Fruit fly (Drosophila melanogaster): Measurements from ENCODE around the gene Surf6.

Gene Surf6

DNA sequence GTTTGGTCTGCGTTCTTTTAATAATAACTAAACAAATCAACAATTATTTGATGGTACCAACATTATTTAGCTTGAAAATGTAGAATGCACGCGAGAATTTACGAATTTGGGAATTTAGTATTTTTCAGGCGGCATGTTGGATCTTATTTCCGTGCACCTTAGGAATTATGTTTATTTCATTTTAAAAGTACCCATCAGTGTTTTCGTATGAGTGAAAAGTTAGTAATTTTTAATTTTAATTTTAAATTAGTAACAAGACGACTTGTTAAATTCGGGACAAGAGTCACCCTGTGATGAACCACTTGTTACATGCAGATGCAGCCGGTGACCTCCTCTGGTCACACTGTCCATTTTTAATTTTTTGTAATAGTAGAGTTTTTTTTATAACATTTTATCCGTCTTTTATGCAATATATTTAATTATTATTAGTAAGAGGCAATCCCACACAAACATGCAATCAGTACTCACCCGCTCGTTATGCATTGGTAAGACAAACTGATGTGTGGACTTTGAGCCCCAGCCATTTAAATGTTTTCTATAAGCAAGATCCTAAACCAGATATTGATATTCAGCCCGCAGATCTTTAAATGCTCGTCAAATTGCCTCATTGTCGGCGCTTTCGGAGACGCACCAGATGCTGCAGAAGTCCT lies 27.1 kb downstream of the Surf6 start, which contains the start of the genes CG17186 and Arc42 (continued):
- TF ChIP-seq CG1529 (GFP tag; optimal IDR thresholded peaks at IDR 0.05) (no peak), zen (tag; optimal IDR thresholded peaks at IDR 0.05) (peak; percentile 23), ash1 (GFP tag; optimal IDR thresholded peaks at IDR 0.05) (no peak), esg (GFP tag; conservative IDR thresholded peaks at IDR 0.05) (no peak), CG13624 (GFP tag; optimal IDR thresholded peaks at IDR 0.05) (no peak), sd (tag; optimal IDR thresholded peaks at IDR 0.05) (peak; percentile 69), CG4424 (GFP tag; optimal IDR thresholded peaks at IDR 0.05) (peak; percentile 27), CG33213 (GFP tag; optimal IDR thresholded peaks at IDR 0.05) (peak; percentile 14), Spps (tag; optimal IDR thresholded peaks at IDR 0.05) (peak; percentile 12), CG17612 (GFP tag; IDR thresholded peaks at IDR 0.05) (no peak), jing (GFP tag; optimal IDR thresholded peaks at IDR 0.05) (no peak), knrl (GFP tag; IDR thresholded peaks at IDR 0.05; ENCODE audit: partially characterized antibody) (peak; percentile 13; the same call in 1 of the 3 replicates)

DNA sequence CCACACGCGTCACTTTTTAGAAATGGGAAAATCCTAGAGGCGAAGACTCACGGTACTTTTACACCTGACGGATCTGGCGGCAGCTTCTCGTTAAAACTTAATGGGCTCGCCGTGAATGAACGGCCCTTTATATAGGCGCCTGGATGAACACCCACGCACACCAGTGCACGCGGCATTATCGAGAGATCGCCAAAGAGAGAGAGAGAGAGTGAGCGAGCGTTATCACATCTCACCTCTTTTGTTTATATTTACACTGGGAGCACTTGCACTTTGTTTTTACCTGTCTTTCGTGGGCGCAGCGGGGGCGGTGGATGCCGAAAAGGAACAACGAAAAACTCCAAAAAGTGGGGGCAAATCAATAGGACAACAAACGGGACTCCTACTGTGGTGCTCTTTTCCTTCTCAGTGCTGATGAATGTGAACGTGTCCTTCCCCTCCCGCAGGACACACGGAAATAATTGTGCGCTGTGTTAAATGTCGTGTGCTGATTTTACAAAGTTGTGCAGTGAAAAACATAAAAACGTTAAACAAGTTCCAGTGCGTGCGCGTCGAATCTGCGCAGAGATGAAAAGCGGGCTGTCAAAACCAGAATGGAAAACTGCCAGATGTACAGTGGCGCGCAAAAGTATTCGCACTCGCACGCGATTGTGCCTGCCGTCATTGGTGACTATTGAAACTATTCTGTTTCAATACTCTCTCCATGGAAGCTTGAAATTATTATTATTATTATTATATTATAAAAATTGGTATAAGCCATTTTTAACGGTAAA lies 29.4 kb downstream of the Surf6 start, which contains the start of gene Mrp5:
TSS of gene Mrp5 (minus strand) at position 561 of the 770 bp plus-strand sequence.
- TF ChIP-seq Chrac-16 (GFP tag; optimal IDR thresholded peaks at IDR 0.05) (no peak), Spps (tag; optimal IDR thresholded peaks at IDR 0.05) (no peak), tin (GFP tag; optimal IDR thresholded peaks at IDR 0.05) (peak; percentile 32), Camta (GFP tag; optimal IDR thresholded peaks at IDR 0.05) (peak; percentile 5), pum (GFP tag; optimal IDR thresholded peaks at IDR 0.05) (no peak), sim (GFP tag; IDR thresholded peaks at IDR 0.05) (0 out of 2 replicates have a peak, but pooled peaks have one; percentile 49), nerfin-2 (GFP tag; IDR thresholded peaks at IDR 0.05; ENCODE audit: partially characterized antibody) (no peak), CG16863 (GFP tag; optimal IDR thresholded peaks at IDR 0.05) (no peak), stc (GFP tag; IDR thresholded peaks at IDR 0.05) (peak; percentile 30; the same call in 1 of the 2 replicates), da (GFP tag; optimal IDR thresholded peaks at IDR 0.05) (no peak), CG10979 (tag; optimal IDR thresholded peaks at IDR 0.05) (peak; percentile 20), CG6791 (GFP tag; IDR thresholded peaks at IDR 0.05; ENCODE audit: partially characterized antibody) (no peak), NC2β (GFP tag; optimal IDR thresholded peaks at IDR 0.05) (no peak), lab (GFP tag; optimal IDR thresholded peaks at IDR 0.05) (peak; percentile 36), wek (GFP tag; optimal IDR thresholded peaks at IDR 0.05) (peak; percentile 64), Nf-YB (GFP tag; optimal IDR thresholded peaks at IDR 0.05) (peak; percentile 4), CG3995 (GFP tag; optimal IDR thresholded peaks at IDR 0.05) (no peak), CG13775 (GFP tag; optimal IDR thresholded peaks at IDR 0.05) (peak; percentile 51), lmd (GFP tag; IDR thresholded peaks at IDR 0.05) (peak; percentile 65), Xrp1 (GFP tag; IDR thresholded peaks at IDR 0.05) (peak; percentile 64), gem (tag; optimal IDR thresholded peaks at IDR 0.05) (peak; percentile 57), CG15479 (GFP tag; optimal IDR thresholded peaks at IDR 0.05) (no peak), luna (GFP tag; optimal IDR thresholded peaks at IDR 0.05) (no peak), CG34422 (GFP tag; IDR thresholded peaks at IDR 0.05) (peak; percentile 57; the same call in 2 of the 3 replicates), trem (tag; optimal IDR thresholded peaks at IDR 0.05) (no peak), CG2202 (tag; optimal IDR thresholded peaks at IDR 0.05) (no peak), Xbp1 (GFP tag; optimal IDR thresholded peaks at IDR 0.05) (peak; percentile 61), CG2875 (GFP tag; optimal IDR thresholded peaks at IDR 0.05) (no peak), CG8359 (GFP tag; optimal IDR thresholded peaks at IDR 0.05; ENCODE audit: borderline replicate concordance) (peak; percentile 7), her (GFP tag; optimal IDR thresholded peaks at IDR 0.05) (no peak), CG30431 (GFP tag; optimal IDR thresholded peaks at IDR 0.05) (peak; percentile 7), sqz (GFP tag; optimal IDR thresholded peaks at IDR 0.05) (no peak), CG12391 (tag; optimal IDR thresholded peaks at IDR 0.05) (peak; percentile 39), CG17912 (GFP tag; optimal IDR thresholded peaks at IDR 0.05) (no peak), CG11723 (GFP tag; optimal IDR thresholded peaks at IDR 0.05) (no peak), CG10654 (GFP tag; optimal IDR thresholded peaks at IDR 0.05) (peak; percentile 14)
